Worm (Caenorhabditis elegans): ENCODE measurements around the gene fbxb-85.

ce11 chrIII:10855398-10855880, 6.7 kb upstream of the fbxb-85 start, which contains the start of gene Y39A1C.1:
- TF ChIP-seq nhr-10 (tag; optimal IDR thresholded peaks at IDR 0.05), result no peak
- no peak for TF ChIP-seq mab-5 (tag; optimal IDR thresholded peaks at IDR 0.05)
